Fruit fly (Drosophila melanogaster) whole organism, prepupa: Measurements from ENCODE around the gene Ugt304A1.

ENCODE experiments used
- Blimp-1 ChIP-seq: fragments of 200-800 bp; sonication (Bioruptor generic); optimal IDR thresholded peaks from 3 replicates; lab custom pipeline; 2017; ENCODE audit warnings: missing biosample characterization, missing genetic modification characterization, mild to moderate bottlenecking, moderate library complexity, missing genetic modification reagents
- CG10631 ChIP-seq: fragments of 200-800 bp; sonication (Bioruptor generic); optimal IDR thresholded peaks from 2 replicates; lab custom pipeline; 2016; ENCODE audit warnings: missing biosample characterization, missing genetic modification characterization
- CG10669 ChIP-seq: fragments of 200-800 bp; sonication (Bioruptor generic); optimal IDR thresholded peaks from 3 replicates; lab custom pipeline; 2018; ENCODE audit warnings: missing biosample characterization, mild to moderate bottlenecking, missing genetic modification characterization, moderate library complexity
- CG11762 ChIP-seq: fragments of 200-800 bp; sonication (Bioruptor generic); optimal IDR thresholded peaks from 3 replicates; lab custom pipeline; 2016; ENCODE audit warnings: missing biosample characterization, missing genetic modification characterization; ENCODE audit not compliant: insufficient read depth
- CG11902 ChIP-seq: fragments of 200-800 bp; sonication (Bioruptor generic); optimal IDR thresholded peaks from 3 replicates; lab custom pipeline; 2016; ENCODE audit warnings: missing biosample characterization, missing genetic modification characterization
- CG16779 ChIP-seq: fragments of 200-800 bp; sonication (Bioruptor generic); optimal IDR thresholded peaks from 3 replicates; lab custom pipeline; 2017; ENCODE audit warnings: missing biosample characterization, mild to moderate bottlenecking, missing genetic modification characterization
- CG31627 ChIP-seq: fragments of 200-800 bp; sonication (Bioruptor generic); optimal IDR thresholded peaks from 3 replicates; lab custom pipeline; 2016; ENCODE audit warnings: missing biosample characterization, missing genetic modification characterization
- CG32006 ChIP-seq: fragments of 200-800 bp; sonication (Bioruptor generic); optimal IDR thresholded peaks from 3 replicates; lab custom pipeline; 2017; ENCODE audit warnings: missing biosample characterization, mild to moderate bottlenecking, missing genetic modification characterization
- CG34406 ChIP-seq: fragments of 200-800 bp; sonication (Bioruptor generic); optimal IDR thresholded peaks from 3 replicates; lab custom pipeline; 2016; ENCODE audit warnings: missing biosample characterization, missing genetic modification characterization
- CG4318 ChIP-seq: fragments of 200-800 bp; sonication (Bioruptor generic); optimal IDR thresholded peaks from 3 replicates; lab custom pipeline; 2017; ENCODE audit warnings: missing biosample characterization, mild to moderate bottlenecking, missing genetic modification characterization
- CG6163 ChIP-seq: fragments of 200-800 bp; sonication (Bioruptor generic); IDR thresholded peaks from 3 replicates; pipeline ENCODE4 v1.3.6; 2022; ENCODE audit warnings: missing biosample characterization, missing genetic modification characterization
- CG6276 ChIP-seq: fragments of 200-800 bp; sonication (Bioruptor generic); optimal IDR thresholded peaks from 2 replicates; lab custom pipeline; 2017; ENCODE audit warnings: missing biosample characterization, mild to moderate bottlenecking, missing genetic modification characterization
- CG6792 ChIP-seq: fragments of 200-800 bp; sonication (Bioruptor generic); optimal IDR thresholded peaks from 3 replicates; lab custom pipeline; 2016; ENCODE audit warnings: missing biosample characterization, missing genetic modification characterization
- CG6854 ChIP-seq: fragments of 200-800 bp; sonication (Bioruptor generic); optimal IDR thresholded peaks from 2 replicates; lab custom pipeline; 2017; ENCODE audit warnings: missing biosample characterization, mild to moderate bottlenecking, missing genetic modification characterization
- CG7368 ChIP-seq: fragments of 200-800 bp; sonication (Bioruptor generic); optimal IDR thresholded peaks from 3 replicates; lab custom pipeline; 2016; ENCODE audit warnings: missing biosample characterization, missing genetic modification characterization
- CG8119 ChIP-seq: fragments of 200-800 bp; sonication (Bioruptor generic); IDR thresholded peaks from 3 replicates; pipeline ENCODE4 v1.3.6; 2022; ENCODE audit warnings: missing biosample characterization, missing genetic modification characterization
- CG8319 ChIP-seq: fragments of 200-800 bp; sonication (Bioruptor generic); optimal IDR thresholded peaks from 3 replicates; lab custom pipeline; 2016; ENCODE audit warnings: missing biosample characterization, missing genetic modification characterization
- CG8632 ChIP-seq: fragments of 200-800 bp; sonication (Bioruptor generic); optimal IDR thresholded peaks from 3 replicates; lab custom pipeline; 2016; ENCODE audit warnings: missing biosample characterization, missing genetic modification characterization
- CG9139 ChIP-seq: fragments of 200-800 bp; sonication (Bioruptor generic); optimal IDR thresholded peaks from 3 replicates; lab custom pipeline; 2017; ENCODE audit warnings: missing biosample characterization, mild to moderate bottlenecking, missing genetic modification characterization
- Eip75B ChIP-seq: fragments of 200-800 bp; sonication (Bioruptor generic); optimal IDR thresholded peaks from 3 replicates; lab custom pipeline; 2016; ENCODE audit warnings: missing biosample characterization, missing genetic modification characterization
- Eip93F ChIP-seq: fragments of 200-800 bp; sonication (Bioruptor generic); optimal IDR thresholded peaks from 2 replicates; lab custom pipeline; 2016; ENCODE audit warnings: missing biosample characterization, mild to moderate bottlenecking, missing genetic modification characterization
- Ets96B ChIP-seq: fragments of 200-800 bp; optimal IDR thresholded peaks from 2 replicates; lab custom pipeline; 2019; ENCODE audit warnings: missing biosample characterization, mild to moderate bottlenecking, missing genetic modification characterization, moderate library complexity
- Gug ChIP-seq: fragments of 200-800 bp; sonication (Bioruptor generic); IDR thresholded peaks from 2 replicates; pipeline ENCODE4 v1.3.6; 2022; ENCODE audit warnings: missing biosample characterization, missing genetic modification characterization
- Hr39 ChIP-seq: fragments of 200-800 bp; sonication (Bioruptor generic); optimal IDR thresholded peaks from 2 replicates; lab custom pipeline; 2016; ENCODE audit warnings: missing biosample characterization, missing genetic modification characterization
- Hr4 ChIP-seq: fragments of 200-800 bp; sonication (Bioruptor generic); optimal IDR thresholded peaks from 3 replicates; lab custom pipeline; 2016; ENCODE audit warnings: missing biosample characterization, missing genetic modification characterization
- Lpt ChIP-seq: fragments of 200-800 bp; sonication (Bioruptor generic); optimal IDR thresholded peaks from 3 replicates; lab custom pipeline; 2016; ENCODE audit warnings: missing biosample characterization, missing genetic modification characterization
- Met ChIP-seq: fragments of 200-800 bp; sonication (Bioruptor generic); optimal IDR thresholded peaks from 3 replicates; lab custom pipeline; 2016; ENCODE audit warnings: missing biosample characterization, missing genetic modification characterization
- OdsH ChIP-seq: fragments of 200-800 bp; sonication (Bioruptor generic); optimal IDR thresholded peaks from 3 replicates; lab custom pipeline; 2016; ENCODE audit warnings: missing biosample characterization, missing genetic modification characterization
- Smox ChIP-seq: fragments of 200-800 bp; sonication (Bioruptor generic); optimal IDR thresholded peaks from 3 replicates; lab custom pipeline; 2016; ENCODE audit warnings: missing biosample characterization, missing genetic modification characterization
- Sox14 ChIP-seq: fragments of 200-800 bp; sonication (Bioruptor generic); optimal IDR thresholded peaks from 3 replicates; lab custom pipeline; 2016; ENCODE audit warnings: missing biosample characterization, missing genetic modification characterization
- Sox15 ChIP-seq: fragments of 200-800 bp; sonication (Bioruptor generic); optimal IDR thresholded peaks from 3 replicates; lab custom pipeline; 2016; ENCODE audit warnings: missing biosample characterization, missing genetic modification characterization
- acj6 ChIP-seq: fragments of 200-800 bp; sonication (Bioruptor generic); optimal IDR thresholded peaks from 3 replicates; lab custom pipeline; 2016; ENCODE audit warnings: missing biosample characterization, missing genetic modification characterization
- cyc ChIP-seq: fragments of 200-800 bp; sonication (Bioruptor generic); optimal IDR thresholded peaks from 3 replicates; lab custom pipeline; 2016; ENCODE audit warnings: missing biosample characterization, missing genetic modification characterization
- dsx ChIP-seq: fragments of 200-800 bp; optimal IDR thresholded peaks from 3 replicates; lab custom pipeline; 2019; ENCODE audit warnings: missing biosample characterization, mild to moderate bottlenecking, missing genetic modification characterization, moderate library complexity; ENCODE audit not compliant: poor library complexity, severe bottlenecking
- eg ChIP-seq: fragments of 200-800 bp; sonication (Bioruptor generic); IDR thresholded peaks from 3 replicates; pipeline ENCODE4 v1.3.6; 2022; ENCODE audit warnings: missing biosample characterization, missing genetic modification characterization
- esn ChIP-seq: fragments of 200-800 bp; sonication (Bioruptor generic); optimal IDR thresholded peaks from 2 replicates; lab custom pipeline; 2016; ENCODE audit warnings: missing biosample characterization, mild to moderate bottlenecking, missing genetic modification characterization, moderate library complexity
- fd59A ChIP-seq: fragments of 200-800 bp; sonication (Bioruptor generic); optimal IDR thresholded peaks from 2 replicates; lab custom pipeline; 2017; ENCODE audit warnings: missing biosample characterization, mild to moderate bottlenecking, missing genetic modification characterization, missing genetic modification reagents
- lz ChIP-seq: fragments of 200-800 bp; sonication (Bioruptor generic); optimal IDR thresholded peaks from 3 replicates; lab custom pipeline; 2016; ENCODE audit warnings: missing biosample characterization, missing genetic modification characterization
- net ChIP-seq: fragments of 200-800 bp; sonication (Bioruptor generic); optimal IDR thresholded peaks from 3 replicates; lab custom pipeline; 2016; ENCODE audit warnings: missing biosample characterization, missing genetic modification characterization
- pdm3 ChIP-seq: fragments of 200-800 bp; sonication (Bioruptor generic); optimal IDR thresholded peaks from 3 replicates; lab custom pipeline; 2016; ENCODE audit warnings: missing biosample characterization, missing genetic modification characterization
- salr ChIP-seq, 2 experiments: fragments of 200-800 bp; sonication (Bioruptor generic); optimal IDR thresholded peaks; 3 replicates each; lab custom pipeline; 2016 to 2018; ENCODE audit warnings: missing biosample characterization in 2 of 2, missing genetic modification characterization in 2 of 2, mild to moderate bottlenecking in 1 of 2
- spab ChIP-seq: fragments of 200-800 bp; sonication (Bioruptor generic); optimal IDR thresholded peaks from 2 replicates; lab custom pipeline; 2017; ENCODE audit warnings: missing biosample characterization, mild to moderate bottlenecking, missing genetic modification characterization, missing genetic modification reagents
- ss ChIP-seq, 2 experiments: fragments of 200-800 bp; sonication (Bioruptor generic); optimal IDR thresholded peaks; 2 replicates in 1 of 2; 3 replicates in 1 of 2; lab custom pipeline; 2017 to 2018; ENCODE audit warnings: mild to moderate bottlenecking in 2 of 2, missing biosample characterization in 2 of 2, missing genetic modification characterization in 2 of 2, moderate library complexity in 1 of 2
- svp ChIP-seq: fragments of 200-800 bp; sonication (Bioruptor generic); peaks from one replicate; lab custom pipeline; 2016; ENCODE audit warnings: missing biosample characterization, missing genetic modification characterization
- topi ChIP-seq: fragments of 200-800 bp; sonication (Bioruptor generic); optimal IDR thresholded peaks from 3 replicates; lab custom pipeline; 2016; ENCODE audit warnings: missing biosample characterization, missing genetic modification characterization
- vri ChIP-seq: fragments of 200-800 bp; sonication (Bioruptor generic); optimal IDR thresholded peaks from 3 replicates; lab custom pipeline; 2016; ENCODE audit warnings: missing biosample characterization, mild to moderate bottlenecking, missing genetic modification characterization

Gene Ugt304A1

dm6 chr3R:11214449-11214950 is 39.3 kb upstream of the Ugt304A1 start, which contains the start of gene ZnT86D (continued):
- TF ChIP-seq CG11762 (peak; percentile 34), CG8632 (GFP tag; lab: Kevin White, UChicago) (no peak), CG6163 (GFP tag; lab: Robert Waterston, UW) (0 out of 3 replicates have a peak, but pooled peaks have one; percentile 29), CG10669 (GFP tag; lab: Kevin White, UChicago) (peak; percentile 65), CG31627 (GFP tag; lab: Kevin White, UChicago) (peak; percentile 71), CG8319 (no peak), Met (GFP tag; lab: Kevin White, UChicago) (peak; percentile 76), net (peak; percentile 44), CG9139 (GFP tag; lab: Kevin White, UChicago) (no peak), Gug (GFP tag; lab: Robert Waterston, UW) (0 out of 2 replicates have a peak, but pooled peaks have one; percentile 54), Ets96B (tag; lab: Kevin White, UChicago) (peak; percentile 62), pdm3 (peak; percentile 69), CG10631 (peak; percentile 76)

- TF ChIP-seq esn (GFP tag; lab: Kevin White, UChicago) (peak; percentile 83), Eip75B (GFP tag; lab: Kevin White, UChicago) (peak; percentile 76), CG6276 (GFP tag; lab: Kevin White, UChicago) (no peak), CG8119 (GFP tag; lab: Robert Waterston, UW) (peak; percentile 53; the same call in 2 of the 3 replicates), Hr39 (GFP tag; lab: Kevin White, UChicago) (peak; percentile 81), CG7368 (GFP tag; lab: Kevin White, UChicago) (peak; percentile 43), spab (GFP tag; lab: Kevin White, UChicago) (no peak), CG6792 (GFP tag; lab: Kevin White, UChicago) (peak; percentile 57), CG6854 (GFP tag; lab: Kevin White, UChicago) (no peak), acj6 (GFP tag; lab: Kevin White, UChicago) (peak; percentile 64), CG4318 (GFP tag; lab: Kevin White, UChicago) (no peak), Sox14 (GFP tag; lab: Kevin White, UChicago) (peak; percentile 72), CG11902 (GFP tag; lab: Kevin White, UChicago) (peak; percentile 50), Smox (GFP tag; lab: Kevin White, UChicago) (peak; percentile 79), CG11762 (no peak), Blimp-1 (GFP tag; lab: Kevin White, UChicago) (peak; percentile 28), CG31627 (GFP tag; lab: Kevin White, UChicago) (peak; percentile 83), Met (GFP tag; lab: Kevin White, UChicago) (peak; percentile 81), Sox15 (GFP tag; lab: Kevin White, UChicago) (peak; percentile 62), Hr4 (peak; percentile 80), dsx (GFP tag; lab: Kevin White, UChicago) (peak; percentile 12), Gug (GFP tag; lab: Robert Waterston, UW) (peak; percentile 55), OdsH (GFP tag; lab: Kevin White, UChicago) (peak; percentile 68), topi (peak; percentile 79), Eip93F (peak; percentile 8), svp (GFP tag; lab: Kevin White, UChicago) (peak; percentile 95), CG32006 (GFP tag; lab: Kevin White, UChicago) (peak; percentile 65), Ets96B (tag; lab: Kevin White, UChicago) (peak; percentile 42), lz (peak; percentile 83), CG8632 (GFP tag; lab: Kevin White, UChicago) (peak; percentile 54), Lpt (peak; percentile 36), eg (GFP tag; lab: Robert Waterston, UW) (peak; percentile 80), CG10631 (peak; percentile 54), pdm3 (peak; percentile 82), ss (GFP tag; optimal IDR thresholded peaks at IDR 0.05; lab: Kevin White, UChicago) (peak; percentile 14 to 39), CG8319 (peak; percentile 7), fd59A (peak; percentile 7), CG16779 (tag; lab: Kevin White, UChicago) (peak; percentile 27), salr (GFP tag; optimal IDR thresholded peaks at IDR 0.05; lab: Kevin White, UChicago) (peak in 1 of 2 experiments; percentile 26), CG9139 (GFP tag; lab: Kevin White, UChicago) (no peak), cyc (peak; percentile 75), CG34406 (GFP tag; lab: Kevin White, UChicago) (peak; percentile 48), vri (GFP tag; lab: Kevin White, UChicago) (peak; percentile 39)
Measured at dm6 chr3R:11211291-11212061, 36.3 kb upstream of the Ugt304A1 start.
